Worm (Caenorhabditis elegans): ENCODE data around the gene hgrs-1.

hgrs-1 gene

DNA sequence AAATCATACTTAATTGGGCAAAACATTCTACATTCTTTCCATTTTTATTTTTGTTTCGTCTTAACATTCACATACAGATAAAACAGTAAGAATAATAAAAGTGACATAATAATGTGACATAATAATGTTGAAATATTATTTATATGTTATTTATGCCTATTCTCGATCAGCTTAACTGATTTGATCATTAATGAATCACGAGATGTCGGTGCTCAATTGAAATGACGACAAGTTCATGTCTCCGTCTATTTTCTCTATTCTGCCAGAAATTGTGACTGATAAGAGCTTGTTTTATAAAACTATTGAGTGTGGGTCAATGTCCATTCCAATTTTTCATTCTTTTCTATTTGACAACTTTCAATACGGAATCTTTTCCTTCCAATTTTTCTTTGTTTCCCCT is 54.1 kb downstream of the hgrs-1 start (continued):
- no peak for TF ChIP-seq snpc-4 (GFP tag; optimal IDR thresholded peaks at IDR 0.05)
- peak in 1 of 4 experiments; percentile 13 for TF ChIP-seq snpc-4 (tag; optimal IDR thresholded peaks at IDR 0.05)
- no peak for TF ChIP-seq let-526 (GFP tag; IDR thresholded peaks at IDR 0.05)
- TF ChIP-seq ztf-28 (GFP tag; IDR thresholded peaks at IDR 0.05), result no peak
- no peak for TF ChIP-seq Y67H2A.10 (GFP tag; conservative IDR thresholded peaks at IDR 0.05)
- TF ChIP-seq cebp-2 (GFP tag; IDR thresholded peaks at IDR 0.05), result no peak
- no peak for TF ChIP-seq attf-6 (GFP tag; IDR thresholded peaks at IDR 0.05)
- no peak for TF ChIP-seq nfya-1 (tag; optimal IDR thresholded peaks at IDR 0.05; ENCODE audit: borderline replicate concordance, insufficient read depth)
- no peak for TF ChIP-seq F39B2.1 (GFP tag; IDR thresholded peaks at IDR 0.05)
- TF ChIP-seq lsl-1 (GFP tag; optimal IDR thresholded peaks at IDR 0.05), result no peak
- TF ChIP-seq unc-62 (GFP tag; optimal IDR thresholded peaks at IDR 0.05), result peak; percentile 84
- no peak for TF ChIP-seq aptf-2 (GFP tag; conservative IDR thresholded peaks at IDR 0.05)
- no peak for TF ChIP-seq C06A6.2 (GFP tag; conservative IDR thresholded peaks at IDR 0.05)
- no peak for TF ChIP-seq lir-1 (GFP tag; conservative IDR thresholded peaks at IDR 0.05)
- peak; percentile 32 for TF ChIP-seq ztf-22 (GFP tag; optimal IDR thresholded peaks at IDR 0.05)
- TF ChIP-seq F57C9.4 (tag; optimal IDR thresholded peaks at IDR 0.05), result no peak
- no peak for TF ChIP-seq dpl-1 (GFP tag; optimal IDR thresholded peaks at IDR 0.05)
- no peak for TF ChIP-seq rpc-1 (optimal IDR thresholded peaks at IDR 0.05)
- TF ChIP-seq rpc-1 (tag; optimal IDR thresholded peaks at IDR 0.05), result no peak
- TF ChIP-seq snpc-1.1 (tag; optimal IDR thresholded peaks at IDR 0.05; ENCODE audit: insufficient read depth), result no peak
- TF ChIP-seq atf-7 (tag; optimal IDR thresholded peaks at IDR 0.05), result peak; percentile 3
- no peak for TF ChIP-seq mes-4 (tag; optimal IDR thresholded peaks at IDR 0.05)
- no peak for TF ChIP-seq ceh-79 (tag; optimal IDR thresholded peaks at IDR 0.05)
- peak; percentile 34; the same call in 1 of the 2 replicates for TF ChIP-seq dox-1 (GFP tag; IDR thresholded peaks at IDR 0.05)
- no peak for TF ChIP-seq madf-6 (GFP tag; IDR thresholded peaks at IDR 0.05)
- no peak for TF ChIP-seq dpff-1 (tag; optimal IDR thresholded peaks at IDR 0.05)
- no peak for TF ChIP-seq attf-5 (GFP tag; optimal IDR thresholded peaks at IDR 0.05)
- no peak for TF ChIP-seq xnd-1 (tag; optimal IDR thresholded peaks at IDR 0.05)
- no peak for TF ChIP-seq ceh-100 (GFP tag; IDR thresholded peaks at IDR 0.05)
- no peak for TF ChIP-seq Y56A3A.18 (GFP tag; IDR thresholded peaks at IDR 0.05)
